Fruit fly (Drosophila melanogaster): Measurements from ENCODE around the gene CG13917.

- TF ChIP-seq CG8478 (optimal IDR thresholded peaks at IDR 0.05) = no peak
- no peak for TF ChIP-seq CTCF (optimal IDR thresholded peaks at IDR 0.05)
Measured at dm6 chr3L:1629064-1629777, 52.7 kb downstream of the CG13917 start, which contains the start of gene GC.
